Worm (Caenorhabditis elegans) whole organism, mixed stage, embryonic: ENCODE data around the gene pxl-1.

ENCODE experiments used
- M03D4.4 ChIP-seq: sonication (generic microtip); optimal IDR thresholded peaks from 2 replicates; lab custom pipeline; 2017; ENCODE audit warnings: mild to moderate bottlenecking, missing genetic modification characterization, missing compliant biosample characterization
- mls-2 ChIP-seq: sonication (generic microtip); optimal IDR thresholded peaks from 2 replicates; lab custom pipeline; 2016; ENCODE audit warnings: mild to moderate bottlenecking, missing genetic modification characterization, moderate library complexity, missing compliant biosample characterization
- sem-2 ChIP-seq: fragments of 200-800 bp; sonication (Bioruptor generic); optimal IDR thresholded peaks from 2 replicates; lab custom pipeline; 2018; ENCODE audit warnings: mild to moderate bottlenecking, missing genetic modification characterization, missing compliant biosample characterization
- snpc-4 ChIP-seq: fragments of 150-350 bp; optimal IDR thresholded peaks from 2 replicates; lab custom pipeline; 2014; ENCODE audit warnings: missing biosample characterization, missing genetic modification characterization
- unc-39 ChIP-seq: fragments of 150-350 bp; optimal IDR thresholded peaks from 2 replicates; lab custom pipeline; 2014; ENCODE audit warnings: missing biosample characterization, missing genetic modification characterization

ce11 chrIII:5939453-5940296, 43.9 kb upstream of the pxl-1 start, which contains the start of gene ubq-1:
- TF ChIP-seq mls-2 (tag; lab: Kevin White, UChicago) (peak; percentile 50), M03D4.4 (tag; lab: Kevin White, UChicago) (peak; percentile 66), snpc-4 (tag; lab: Kevin White, UChicago) (no peak), sem-2 (GFP tag; lab: Kevin White, UChicago) (no peak), unc-39 (no peak)
